Fruit fly (Drosophila melanogaster) whole organism, prepupa: ENCODE data around the gene CG31075.

Source experiments
- Blimp-1 ChIP-seq: fragments of 200-800 bp; sonication (Bioruptor generic); optimal IDR thresholded peaks from 3 replicates; lab custom pipeline; 2017; ENCODE audit warnings: missing biosample characterization, missing genetic modification characterization, mild to moderate bottlenecking, moderate library complexity, missing genetic modification reagents
- CG10631 ChIP-seq: fragments of 200-800 bp; sonication (Bioruptor generic); optimal IDR thresholded peaks from 2 replicates; lab custom pipeline; 2016; ENCODE audit warnings: missing biosample characterization, missing genetic modification characterization
- CG10669 ChIP-seq: fragments of 200-800 bp; sonication (Bioruptor generic); optimal IDR thresholded peaks from 3 replicates; lab custom pipeline; 2018; ENCODE audit warnings: missing biosample characterization, mild to moderate bottlenecking, missing genetic modification characterization, moderate library complexity
- CG11762 ChIP-seq: fragments of 200-800 bp; sonication (Bioruptor generic); optimal IDR thresholded peaks from 3 replicates; lab custom pipeline; 2016; ENCODE audit warnings: missing biosample characterization, missing genetic modification characterization; ENCODE audit not compliant: insufficient read depth
- CG15336 ChIP-seq: fragments of 200-800 bp; sonication (Bioruptor generic); IDR thresholded peaks from 2 replicates; pipeline ENCODE4 v1.3.6; 2022; ENCODE audit warnings: missing biosample characterization, missing genetic modification characterization
- CG1621 ChIP-seq: fragments of 200-800 bp; sonication (Bioruptor generic); optimal IDR thresholded peaks from 3 replicates; lab custom pipeline; 2018; ENCODE audit warnings: missing biosample characterization, mild to moderate bottlenecking, missing genetic modification characterization
- CG32006 ChIP-seq: fragments of 200-800 bp; sonication (Bioruptor generic); optimal IDR thresholded peaks from 3 replicates; lab custom pipeline; 2017; ENCODE audit warnings: missing biosample characterization, mild to moderate bottlenecking, missing genetic modification characterization
- CG6163 ChIP-seq: fragments of 200-800 bp; sonication (Bioruptor generic); IDR thresholded peaks from 3 replicates; pipeline ENCODE4 v1.3.6; 2022; ENCODE audit warnings: missing biosample characterization, missing genetic modification characterization
- CG6276 ChIP-seq: fragments of 200-800 bp; sonication (Bioruptor generic); optimal IDR thresholded peaks from 2 replicates; lab custom pipeline; 2017; ENCODE audit warnings: missing biosample characterization, mild to moderate bottlenecking, missing genetic modification characterization
- CG6792 ChIP-seq: fragments of 200-800 bp; sonication (Bioruptor generic); optimal IDR thresholded peaks from 3 replicates; lab custom pipeline; 2016; ENCODE audit warnings: missing biosample characterization, missing genetic modification characterization
- CG6854 ChIP-seq: fragments of 200-800 bp; sonication (Bioruptor generic); optimal IDR thresholded peaks from 2 replicates; lab custom pipeline; 2017; ENCODE audit warnings: missing biosample characterization, mild to moderate bottlenecking, missing genetic modification characterization
- CG8319 ChIP-seq: fragments of 200-800 bp; sonication (Bioruptor generic); optimal IDR thresholded peaks from 3 replicates; lab custom pipeline; 2016; ENCODE audit warnings: missing biosample characterization, missing genetic modification characterization
- CG8632 ChIP-seq: fragments of 200-800 bp; sonication (Bioruptor generic); optimal IDR thresholded peaks from 3 replicates; lab custom pipeline; 2016; ENCODE audit warnings: missing biosample characterization, missing genetic modification characterization
- CG9139 ChIP-seq: fragments of 200-800 bp; sonication (Bioruptor generic); optimal IDR thresholded peaks from 3 replicates; lab custom pipeline; 2017; ENCODE audit warnings: missing biosample characterization, mild to moderate bottlenecking, missing genetic modification characterization
- Eip75B ChIP-seq: fragments of 200-800 bp; sonication (Bioruptor generic); optimal IDR thresholded peaks from 3 replicates; lab custom pipeline; 2016; ENCODE audit warnings: missing biosample characterization, missing genetic modification characterization
- Eip78C ChIP-seq: fragments of 200-800 bp; sonication (Bioruptor generic); peaks from one replicate; lab custom pipeline; 2016; ENCODE audit warnings: missing biosample characterization, missing genetic modification characterization
- Eip93F ChIP-seq: fragments of 200-800 bp; sonication (Bioruptor generic); optimal IDR thresholded peaks from 2 replicates; lab custom pipeline; 2016; ENCODE audit warnings: missing biosample characterization, mild to moderate bottlenecking, missing genetic modification characterization
- Ets21C ChIP-seq: fragments of 200-800 bp; sonication (Bioruptor generic); optimal IDR thresholded peaks from 3 replicates; lab custom pipeline; 2016; ENCODE audit warnings: missing biosample characterization, missing genetic modification characterization
- Ets96B ChIP-seq: fragments of 200-800 bp; optimal IDR thresholded peaks from 2 replicates; lab custom pipeline; 2019; ENCODE audit warnings: missing biosample characterization, mild to moderate bottlenecking, missing genetic modification characterization, moderate library complexity
- Hr38 ChIP-seq: sonication (Bioruptor generic); optimal IDR thresholded peaks from 2 replicates; lab custom pipeline; 2016; ENCODE audit warnings: missing biosample characterization, missing genetic modification characterization
- Hr39 ChIP-seq: fragments of 200-800 bp; sonication (Bioruptor generic); optimal IDR thresholded peaks from 2 replicates; lab custom pipeline; 2016; ENCODE audit warnings: missing biosample characterization, missing genetic modification characterization
- Lpt ChIP-seq: fragments of 200-800 bp; sonication (Bioruptor generic); optimal IDR thresholded peaks from 3 replicates; lab custom pipeline; 2016; ENCODE audit warnings: missing biosample characterization, missing genetic modification characterization
- Sox14 ChIP-seq: fragments of 200-800 bp; sonication (Bioruptor generic); optimal IDR thresholded peaks from 3 replicates; lab custom pipeline; 2016; ENCODE audit warnings: missing biosample characterization, missing genetic modification characterization
- acj6 ChIP-seq: fragments of 200-800 bp; sonication (Bioruptor generic); optimal IDR thresholded peaks from 3 replicates; lab custom pipeline; 2016; ENCODE audit warnings: missing biosample characterization, missing genetic modification characterization
- dac ChIP-seq: fragments of 200-800 bp; sonication (Bioruptor generic); optimal IDR thresholded peaks from 2 replicates; lab custom pipeline; 2017; ENCODE audit warnings: missing biosample characterization, mild to moderate bottlenecking, missing genetic modification characterization
- eg ChIP-seq: fragments of 200-800 bp; sonication (Bioruptor generic); IDR thresholded peaks from 3 replicates; pipeline ENCODE4 v1.3.6; 2022; ENCODE audit warnings: missing biosample characterization, missing genetic modification characterization
- esn ChIP-seq: fragments of 200-800 bp; sonication (Bioruptor generic); optimal IDR thresholded peaks from 2 replicates; lab custom pipeline; 2016; ENCODE audit warnings: missing biosample characterization, mild to moderate bottlenecking, missing genetic modification characterization, moderate library complexity
- fd59A ChIP-seq: fragments of 200-800 bp; sonication (Bioruptor generic); optimal IDR thresholded peaks from 2 replicates; lab custom pipeline; 2017; ENCODE audit warnings: missing biosample characterization, mild to moderate bottlenecking, missing genetic modification characterization, missing genetic modification reagents
- fd85E ChIP-seq: fragments of 200-800 bp; sonication (Bioruptor generic); optimal IDR thresholded peaks from 3 replicates; lab custom pipeline; 2016; ENCODE audit warnings: missing biosample characterization, missing genetic modification characterization
- fkh ChIP-seq: fragments of 200-800 bp; sonication (Bioruptor generic); optimal IDR thresholded peaks from 3 replicates; lab custom pipeline; 2017; ENCODE audit warnings: missing biosample characterization, mild to moderate bottlenecking, missing genetic modification characterization, moderate library complexity
- net ChIP-seq: fragments of 200-800 bp; sonication (Bioruptor generic); optimal IDR thresholded peaks from 3 replicates; lab custom pipeline; 2016; ENCODE audit warnings: missing biosample characterization, missing genetic modification characterization
- pdm3 ChIP-seq: fragments of 200-800 bp; sonication (Bioruptor generic); optimal IDR thresholded peaks from 3 replicates; lab custom pipeline; 2016; ENCODE audit warnings: missing biosample characterization, missing genetic modification characterization
- salr ChIP-seq, 2 experiments: fragments of 200-800 bp; sonication (Bioruptor generic); optimal IDR thresholded peaks; 3 replicates each; lab custom pipeline; 2016 to 2018; ENCODE audit warnings: missing biosample characterization in 2 of 2, missing genetic modification characterization in 2 of 2, mild to moderate bottlenecking in 1 of 2
- spab ChIP-seq: fragments of 200-800 bp; sonication (Bioruptor generic); optimal IDR thresholded peaks from 2 replicates; lab custom pipeline; 2017; ENCODE audit warnings: missing biosample characterization, mild to moderate bottlenecking, missing genetic modification characterization, missing genetic modification reagents
- ss ChIP-seq, 2 experiments: fragments of 200-800 bp; sonication (Bioruptor generic); optimal IDR thresholded peaks; 2 replicates in 1 of 2; 3 replicates in 1 of 2; lab custom pipeline; 2017 to 2018; ENCODE audit warnings: mild to moderate bottlenecking in 2 of 2, missing biosample characterization in 2 of 2, missing genetic modification characterization in 2 of 2, moderate library complexity in 1 of 2
- svp ChIP-seq: fragments of 200-800 bp; sonication (Bioruptor generic); peaks from one replicate; lab custom pipeline; 2016; ENCODE audit warnings: missing biosample characterization, missing genetic modification characterization
- topi ChIP-seq: fragments of 200-800 bp; sonication (Bioruptor generic); optimal IDR thresholded peaks from 3 replicates; lab custom pipeline; 2016; ENCODE audit warnings: missing biosample characterization, missing genetic modification characterization

Gene CG31075

DNA sequence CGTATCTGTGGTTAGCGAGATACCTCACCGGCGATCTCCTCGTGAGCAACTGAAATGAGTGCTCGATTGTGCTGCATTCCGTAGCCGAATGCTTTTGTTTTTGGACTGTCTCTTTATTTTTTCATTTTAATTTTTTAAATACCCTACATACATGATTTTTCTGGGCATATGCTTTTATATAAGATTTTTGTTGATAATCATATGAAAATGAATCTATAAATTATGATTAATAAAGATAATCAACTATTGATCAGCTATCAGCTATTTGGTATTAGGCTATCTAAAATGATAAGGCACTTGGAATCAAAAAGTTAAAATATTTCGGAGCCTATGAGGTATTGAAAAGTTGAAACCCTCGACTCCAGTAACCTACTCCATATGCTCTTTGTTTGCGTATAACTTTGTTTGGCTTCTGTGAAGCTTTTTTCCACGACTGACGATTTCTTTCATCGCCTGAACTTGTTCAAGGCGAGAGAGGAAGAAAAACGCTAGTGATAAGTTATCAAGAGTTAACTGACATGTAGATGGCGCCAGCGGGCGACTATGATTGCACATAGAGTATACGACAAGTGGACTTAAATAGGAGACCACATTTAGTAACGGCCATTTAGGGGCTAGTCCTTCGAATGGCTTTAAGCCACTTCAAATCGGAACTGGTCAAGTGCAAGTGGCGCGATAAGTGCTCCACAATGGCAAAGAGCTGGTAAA is 1.6 kb upstream of the CG31075 start, which contains the start of gene CG31076 (continued):
- TF ChIP-seq CG6163 (GFP tag; lab: Robert Waterston, UW) (no peak), Eip93F (GFP tag; lab: Kevin White, UChicago) (peak; percentile 83), salr (GFP tag; optimal IDR thresholded peaks at IDR 0.05; lab: Kevin White, UChicago) (no peak), Ets21C (GFP tag; lab: Kevin White, UChicago) (peak; percentile 34), dac (GFP tag; lab: Kevin White, UChicago) (no peak), Hr39 (GFP tag; lab: Kevin White, UChicago) (peak; percentile 54), Hr38 (GFP tag; lab: Kevin White, UChicago) (no peak), esn (GFP tag; lab: Kevin White, UChicago) (peak; percentile 81), pdm3 (GFP tag; lab: Kevin White, UChicago) (peak; percentile 43), CG10669 (peak; percentile 64), fd85E (GFP tag; lab: Kevin White, UChicago) (no peak), Eip75B (peak; percentile 72)

DNA sequence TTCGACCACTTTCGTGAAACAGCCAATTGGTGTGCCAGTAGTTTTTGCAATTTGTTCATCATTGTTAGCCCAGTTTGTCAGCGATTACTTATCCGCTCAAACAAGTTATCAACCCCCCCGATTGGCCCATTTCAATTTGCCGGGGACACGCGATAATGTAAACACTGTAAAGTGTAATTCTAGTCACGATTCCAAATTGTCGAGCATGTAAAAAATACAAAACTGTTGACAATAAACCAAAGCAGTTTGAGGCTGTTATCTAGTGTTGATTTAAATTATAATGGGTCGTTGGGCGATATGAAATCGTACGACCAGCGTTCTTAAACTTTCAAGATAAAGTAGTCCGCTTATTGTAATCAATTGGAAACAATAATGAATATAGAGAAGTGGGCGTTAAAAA is 862 bp downstream of the CG31075 start:
- TF ChIP-seq CG1621 (tag; lab: Kevin White, UChicago): no peak
- peak; percentile 23 for TF ChIP-seq fkh (GFP tag; lab: Kevin White, UChicago)
- 0 out of 3 replicates have a peak, but pooled peaks have one; percentile 9 for TF ChIP-seq CG6163 (GFP tag; lab: Robert Waterston, UW)
- TF ChIP-seq Ets96B: no peak
- TF ChIP-seq ss (GFP tag; optimal IDR thresholded peaks at IDR 0.05; lab: Kevin White, UChicago): peak in 1 of 2 experiments; percentile 37
- TF ChIP-seq CG6792 (GFP tag; lab: Kevin White, UChicago): no peak

DNA sequence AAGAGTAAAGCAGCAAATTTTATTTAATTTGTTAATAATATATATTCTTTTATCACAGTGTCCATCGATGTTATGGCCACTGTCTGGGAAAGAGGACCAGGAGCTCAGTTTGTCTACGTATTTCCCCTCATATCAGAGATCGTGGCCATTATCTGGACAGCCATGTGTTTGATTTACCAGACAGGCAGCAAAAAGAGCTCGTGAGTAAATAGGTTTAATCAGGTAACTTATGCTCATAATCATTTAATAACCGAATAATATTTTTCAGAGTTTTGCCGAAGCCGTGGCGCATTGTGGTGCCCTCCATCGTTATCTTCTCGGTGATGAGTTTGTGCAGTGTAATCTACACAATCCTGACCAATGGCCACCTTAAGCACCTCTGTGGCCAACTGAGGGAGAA is 3.9 kb downstream of the CG31075 start:
- no peak for TF ChIP-seq acj6 (GFP tag; lab: Kevin White, UChicago)
- no peak for TF ChIP-seq eg
- peak; percentile 62 for TF ChIP-seq svp
- no peak for TF ChIP-seq CG6276
- no peak for TF ChIP-seq CG9139
- TF ChIP-seq Blimp-1 (GFP tag; lab: Kevin White, UChicago): no peak

dm6 chr3R:26982106-26982505 is 6.2 kb downstream of the CG31075 start:
- TF ChIP-seq svp (peak; percentile 44), ss (GFP tag; optimal IDR thresholded peaks at IDR 0.05; lab: Kevin White, UChicago) (no peak)

dm6 chr3R:26980282-26980691 is 8.0 kb downstream of the CG31075 start:
- TF ChIP-seq CG15336 (GFP tag; lab: Robert Waterston, UW) (peak; percentile 27; the same call in 1 of the 2 replicates), esn (GFP tag; lab: Kevin White, UChicago) (peak; percentile 13), eg (peak; percentile 62; the same call in 2 of the 3 replicates), CG10631 (GFP tag; lab: Kevin White, UChicago) (no peak), CG6854 (peak; percentile 58), ss (GFP tag; optimal IDR thresholded peaks at IDR 0.05; lab: Kevin White, UChicago) (peak in 1 of 2 experiments; percentile 72), Eip93F (GFP tag; lab: Kevin White, UChicago) (no peak)

- TF ChIP-seq CG6163 (GFP tag; lab: Robert Waterston, UW) (no peak), Ets21C (GFP tag; lab: Kevin White, UChicago) (no peak), spab (no peak)
These were observed 10.1 kb downstream of the CG31075 start, which contains the start of the genes CG14253 and CG46313 for dm6 chr3R:26978241-26978640. Gene CG14253 (plus strand): TSS chr3R:26978541. Gene CG46313 (plus strand): TSS chr3R:26978541.

DNA sequence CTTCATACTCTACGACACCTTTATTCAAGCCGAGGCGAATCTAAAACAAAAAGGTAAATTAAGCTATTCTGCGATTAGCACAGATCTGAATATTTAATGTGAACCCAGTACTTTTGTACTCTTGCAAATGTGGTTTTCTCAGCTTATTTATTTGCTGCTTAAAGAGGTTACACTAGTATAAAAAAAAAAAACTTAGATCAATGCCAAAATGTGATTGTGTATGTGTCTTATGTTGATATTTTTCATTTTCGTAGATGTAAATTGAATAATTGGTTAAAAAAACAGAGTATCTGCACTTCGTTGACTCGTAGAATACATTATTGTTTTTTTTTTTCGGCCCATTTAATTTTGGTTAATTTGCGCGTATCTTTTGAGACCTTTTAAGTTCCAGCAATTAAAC is 18.6 kb downstream of the CG31075 start:
- TF ChIP-seq net (GFP tag; lab: Kevin White, UChicago) (no peak), fd59A (GFP tag; lab: Kevin White, UChicago) (no peak), spab (no peak), CG8319 (GFP tag; lab: Kevin White, UChicago) (no peak), CG32006 (no peak), Lpt (GFP tag; lab: Kevin White, UChicago) (no peak), Sox14 (GFP tag; lab: Kevin White, UChicago) (no peak), CG6854 (no peak), Eip78C (no peak), Ets96B (no peak), Hr39 (GFP tag; lab: Kevin White, UChicago) (no peak), salr (GFP tag; optimal IDR thresholded peaks at IDR 0.05; lab: Kevin White, UChicago) (no peak), fkh (GFP tag; lab: Kevin White, UChicago) (no peak), acj6 (GFP tag; lab: Kevin White, UChicago) (no peak), CG11762 (GFP tag; lab: Kevin White, UChicago) (no peak), topi (GFP tag; lab: Kevin White, UChicago) (no peak), CG8632 (GFP tag; lab: Kevin White, UChicago) (no peak)
